Fruit fly (Drosophila melanogaster) whole organism, embryonic: ENCODE measurements around the gene sob.

Experiments
- B-H2 ChIP-seq: fragments of 200-800 bp; sonication (Bioruptor generic); optimal IDR thresholded peaks from 2 replicates; lab custom pipeline; 2018; ENCODE audit warnings: missing biosample characterization, mild to moderate bottlenecking, missing genetic modification characterization
- CG1233 ChIP-seq: fragments of 200-800 bp; sonication (Bioruptor generic); optimal IDR thresholded peaks from 4 replicates; lab custom pipeline; 2018; ENCODE audit warnings: missing biosample characterization, mild to moderate bottlenecking, missing genetic modification characterization
- CG12659 ChIP-seq: fragments of 200-800 bp; sonication (Bioruptor generic); optimal IDR thresholded peaks from 3 replicates; lab custom pipeline; 2017; ENCODE audit warnings: mild to moderate bottlenecking, missing biosample characterization, missing genetic modification reagents, missing genetic modification characterization
- CG12744 ChIP-seq: fragments of 200-800 bp; sonication (Bioruptor generic); optimal IDR thresholded peaks from 2 replicates; lab custom pipeline; 2016; ENCODE audit warnings: missing biosample characterization, missing genetic modification characterization
- CG12942 ChIP-seq: fragments of 200-800 bp; sonication (Bioruptor generic); optimal IDR thresholded peaks from 3 replicates; lab custom pipeline; 2016; ENCODE audit warnings: missing biosample characterization, missing genetic modification characterization
- CG14710 ChIP-seq: fragments of 200-800 bp; sonication (Bioruptor generic); optimal IDR thresholded peaks from 3 replicates; lab custom pipeline; 2019; ENCODE audit warnings: missing biosample characterization, mild to moderate bottlenecking, missing genetic modification characterization, moderate library complexity
- CG14860 ChIP-seq: fragments of 200-800 bp; sonication (Bioruptor generic); IDR thresholded peaks from 3 replicates; pipeline ENCODE4 v1.3.6; 2022; ENCODE audit warnings: missing biosample characterization, missing genetic modification characterization; ENCODE audit not compliant: partially characterized antibody
- CG17186 ChIP-seq: fragments of 200-800 bp; sonication (Bioruptor generic); optimal IDR thresholded peaks from 3 replicates; lab custom pipeline; 2017; ENCODE audit warnings: missing biosample characterization, missing genetic modification reagents, missing genetic modification characterization
- CG17359 ChIP-seq: fragments of 200-800 bp; sonication (Bioruptor generic); optimal IDR thresholded peaks from 3 replicates; lab custom pipeline; 2018; ENCODE audit warnings: missing biosample characterization, mild to moderate bottlenecking, missing genetic modification characterization, moderate library complexity
- CG2116 ChIP-seq: fragments of 200-800 bp; sonication (Bioruptor generic); optimal IDR thresholded peaks from 3 replicates; lab custom pipeline; 2018; ENCODE audit warnings: missing biosample characterization, mild to moderate bottlenecking, missing genetic modification characterization
- CG2202 ChIP-seq: fragments of 200-800 bp; sonication (Bioruptor generic); optimal IDR thresholded peaks from 2 replicates; lab custom pipeline; 2018; ENCODE audit warnings: missing biosample characterization, mild to moderate bottlenecking, missing genetic modification characterization
- CG2712 ChIP-seq: fragments of 200-800 bp; optimal IDR thresholded peaks from 3 replicates; lab custom pipeline; 2019; ENCODE audit warnings: missing biosample characterization, mild to moderate bottlenecking, missing genetic modification characterization, moderate library complexity
- CG34224 ChIP-seq: fragments of 200-800 bp; sonication (Bioruptor generic); IDR thresholded peaks from 3 replicates; pipeline ENCODE4 v1.3.6; 2022; ENCODE audit warnings: missing biosample characterization, missing genetic modification characterization; ENCODE audit not compliant: partially characterized antibody
- CG43689 ChIP-seq: fragments of 200-800 bp; sonication (Bioruptor generic); IDR thresholded peaks from 2 replicates; pipeline ENCODE4 v1.3.6; 2022; ENCODE audit warnings: missing biosample characterization, missing genetic modification characterization
- CG4404 ChIP-seq: fragments of 200-800 bp; sonication (Bioruptor generic); IDR thresholded peaks from 2 replicates; pipeline ENCODE4 v1.3.6; 2022; ENCODE audit warnings: missing biosample characterization, missing genetic modification characterization
- CG5180 ChIP-seq: fragments of 200-800 bp; sonication (Bioruptor generic); optimal IDR thresholded peaks from 3 replicates; lab custom pipeline; 2017; ENCODE audit warnings: missing biosample characterization, missing genetic modification characterization, mild to moderate bottlenecking, moderate library complexity, missing genetic modification reagents
- CG6654 ChIP-seq: fragments of 200-800 bp; sonication (Bioruptor generic); optimal IDR thresholded peaks from 2 replicates; lab custom pipeline; 2017; ENCODE audit warnings: missing biosample characterization, mild to moderate bottlenecking, missing genetic modification characterization
- CG6683 ChIP-seq: fragments of 200-800 bp; sonication (Bioruptor generic); optimal IDR thresholded peaks from 2 replicates; lab custom pipeline; 2017; ENCODE audit warnings: missing biosample characterization, mild to moderate bottlenecking, missing genetic modification characterization, missing genetic modification reagents
- CG6765 ChIP-seq: fragments of 200-800 bp; sonication (Bioruptor generic); optimal IDR thresholded peaks from 3 replicates; lab custom pipeline; 2017; ENCODE audit warnings: missing biosample characterization, mild to moderate bottlenecking, missing genetic modification characterization
- CG7271 ChIP-seq: fragments of 200-800 bp; sonication (Bioruptor generic); optimal IDR thresholded peaks from 2 replicates; lab custom pipeline; 2018; ENCODE audit warnings: missing biosample characterization, mild to moderate bottlenecking, missing genetic modification characterization, moderate library complexity
- CG7987 ChIP-seq: fragments of 200-800 bp; sonication (Bioruptor generic); optimal IDR thresholded peaks from 2 replicates; lab custom pipeline; 2018; ENCODE audit warnings: missing biosample characterization, mild to moderate bottlenecking, missing genetic modification characterization, moderate library complexity
- CG9727 ChIP-seq: fragments of 200-800 bp; sonication (Bioruptor generic); optimal IDR thresholded peaks from 3 replicates; lab custom pipeline; 2017; ENCODE audit warnings: missing biosample characterization, mild to moderate bottlenecking, missing genetic modification characterization
- CTCF ChIP-seq: fragments of 200-800 bp; sonication (Bioruptor generic); optimal IDR thresholded peaks from 2 replicates; lab custom pipeline; 2017; ENCODE audit warnings: missing biosample characterization, mild to moderate bottlenecking, missing genetic modification characterization, moderate library complexity
- Dbx ChIP-seq: fragments of 200-800 bp; sonication (Bioruptor generic); IDR thresholded peaks from 3 replicates; pipeline ENCODE4 v1.3.6; 2022; ENCODE audit warnings: missing biosample characterization, missing genetic modification characterization
- Dref ChIP-seq: fragments of 200-800 bp; sonication (Bioruptor generic); IDR thresholded peaks from 2 replicates; pipeline ENCODE4 v1.3.6; 2022; ENCODE audit warnings: missing biosample characterization, missing genetic modification characterization
- HHEX ChIP-seq: fragments of 200-800 bp; sonication (Bioruptor generic); optimal IDR thresholded peaks from 3 replicates; lab custom pipeline; 2017; ENCODE audit warnings: missing biosample characterization, mild to moderate bottlenecking, missing genetic modification characterization, missing genetic modification reagents
- HLH54F ChIP-seq: fragments of 200-800 bp; sonication (Bioruptor generic); optimal IDR thresholded peaks from 3 replicates; lab custom pipeline; 2016; ENCODE audit warnings: missing biosample characterization, missing genetic modification characterization
- Hand ChIP-seq: fragments of 200-800 bp; sonication (Bioruptor generic); optimal IDR thresholded peaks from 2 replicates; lab custom pipeline; 2017; ENCODE audit warnings: mild to moderate bottlenecking, missing biosample characterization, missing genetic modification reagents, missing genetic modification characterization
- Ssrp ChIP-seq: fragments of 200-800 bp; sonication (Bioruptor generic); optimal IDR thresholded peaks from 2 replicates; lab custom pipeline; 2018; ENCODE audit warnings: missing biosample characterization, mild to moderate bottlenecking, missing genetic modification characterization, moderate library complexity
- btn ChIP-seq: fragments of 200-800 bp; sonication (Bioruptor generic); optimal IDR thresholded peaks from 2 replicates; lab custom pipeline; 2016; ENCODE audit warnings: missing biosample characterization, missing genetic modification characterization
- crp ChIP-seq, 2 experiments: fragments of 200-800 bp; sonication (Bioruptor generic); optimal IDR thresholded peaks; 2 replicates in 1 of 2; 3 replicates in 1 of 2; lab custom pipeline; 2017; ENCODE audit warnings: missing biosample characterization in 2 of 2, missing genetic modification characterization in 2 of 2, mild to moderate bottlenecking in 1 of 2, moderate library complexity in 1 of 2
- dati ChIP-seq: fragments of 200-800 bp; sonication (Bioruptor generic); IDR thresholded peaks from 2 replicates; pipeline ENCODE4 v1.3.6; 2022; ENCODE audit warnings: missing biosample characterization, missing genetic modification characterization
- disco-r ChIP-seq: fragments of 200-800 bp; sonication (Bioruptor generic); optimal IDR thresholded peaks from 2 replicates; lab custom pipeline; 2016; ENCODE audit warnings: missing biosample characterization, missing genetic modification characterization
- dm ChIP-seq: fragments of 200-800 bp; sonication (Bioruptor generic); optimal IDR thresholded peaks from 3 replicates; lab custom pipeline; 2016; ENCODE audit warnings: missing biosample characterization, missing genetic modification characterization
- ewg ChIP-seq: fragments of 200-800 bp; sonication (Bioruptor generic); optimal IDR thresholded peaks from 3 replicates; lab custom pipeline; 2017; ENCODE audit warnings: mild to moderate bottlenecking, missing biosample characterization, missing genetic modification reagents, missing genetic modification characterization
- gce ChIP-seq: fragments of 200-800 bp; sonication (Bioruptor generic); IDR thresholded peaks from 3 replicates; pipeline ENCODE4 v1.3.6; 2022; ENCODE audit warnings: missing biosample characterization, missing genetic modification characterization
- gsb-n ChIP-seq: fragments of 200-800 bp; sonication (Bioruptor generic); optimal IDR thresholded peaks from 3 replicates; lab custom pipeline; 2018; ENCODE audit warnings: missing biosample characterization, mild to moderate bottlenecking, missing genetic modification characterization
- hkb ChIP-seq, 2 experiments: fragments of 200-800 bp in 1 of 2; fragments of >200 bp in 1 of 2; sonication (Bioruptor generic) in 1 of 2; IDR thresholded peaks in 1 of 2; optimal IDR thresholded peaks in 1 of 2; 2 replicates each; pipeline versions ENCODE4 v1.3.6 to Lab custom; 2017 to 2022; ENCODE audit warnings: missing biosample characterization in 1 of 2, missing genetic modification characterization in 1 of 2
- jigr1 ChIP-seq: fragments of 200-800 bp; sonication (Bioruptor generic); IDR thresholded peaks from 3 replicates; pipeline ENCODE4 v1.3.6; 2022; ENCODE audit warnings: missing biosample characterization, missing genetic modification characterization
- lov ChIP-seq, 2 experiments: fragments of 200-800 bp in 1 of 2; fragments of >200 bp in 1 of 2; sonication (Bioruptor generic) in 1 of 2; IDR thresholded peaks in 1 of 2; optimal IDR thresholded peaks in 1 of 2; 2 replicates in 1 of 2; 3 replicates in 1 of 2; pipeline versions ENCODE4 v1.3.6 to Lab custom; 2017 to 2022; ENCODE audit warnings: missing biosample characterization in 1 of 2, missing genetic modification characterization in 1 of 2
- p53 ChIP-seq: fragments of 200-800 bp; sonication (Bioruptor generic); optimal IDR thresholded peaks from 2 replicates; lab custom pipeline; 2016; ENCODE audit warnings: missing biosample characterization, missing genetic modification characterization
- run ChIP-seq: fragments of 200-800 bp; sonication (Bioruptor generic); optimal IDR thresholded peaks from 3 replicates; lab custom pipeline; 2018; ENCODE audit warnings: missing biosample characterization, mild to moderate bottlenecking, missing genetic modification characterization
- scrt ChIP-seq: fragments of 200-800 bp; sonication (Bioruptor generic); optimal IDR thresholded peaks from 2 replicates; lab custom pipeline; 2018; ENCODE audit warnings: missing biosample characterization, mild to moderate bottlenecking, missing genetic modification characterization, moderate library complexity
- sens-2 ChIP-seq: fragments of 200-800 bp; sonication (Bioruptor generic); IDR thresholded peaks from 2 replicates; pipeline ENCODE4 v1.3.6; 2022; ENCODE audit warnings: missing biosample characterization, missing genetic modification characterization
- sim ChIP-seq: fragments of 200-800 bp; sonication (Bioruptor generic); IDR thresholded peaks from 2 replicates; pipeline ENCODE4 v1.3.6; 2022; ENCODE audit warnings: missing biosample characterization, missing genetic modification characterization
- slbo ChIP-seq: fragments of 200-800 bp; sonication (Bioruptor generic); IDR thresholded peaks from 2 replicates; pipeline ENCODE4 v1.3.6; 2022; ENCODE audit warnings: missing biosample characterization, missing genetic modification characterization
- slp2 ChIP-seq: fragments of 200-800 bp; sonication (Bioruptor generic); optimal IDR thresholded peaks from 2 replicates; lab custom pipeline; 2016; ENCODE audit warnings: missing biosample characterization, missing genetic modification characterization
- stwl ChIP-seq: fragments of 200-800 bp; sonication (Bioruptor generic); optimal IDR thresholded peaks from 3 replicates; lab custom pipeline; 2018; ENCODE audit warnings: missing biosample characterization, mild to moderate bottlenecking, missing genetic modification characterization, moderate library complexity
- tna ChIP-seq: fragments of 200-800 bp; sonication (Bioruptor generic); IDR thresholded peaks from 2 replicates; pipeline ENCODE4 v1.3.6; 2022; ENCODE audit warnings: missing biosample characterization, missing genetic modification characterization; ENCODE audit not compliant: partially characterized antibody
- zen ChIP-seq: fragments of 200-800 bp; sonication (Bioruptor generic); optimal IDR thresholded peaks from 3 replicates; lab custom pipeline; 2018; ENCODE audit warnings: missing biosample characterization, mild to moderate bottlenecking, missing genetic modification characterization, moderate library complexity

Gene sob

DNA sequence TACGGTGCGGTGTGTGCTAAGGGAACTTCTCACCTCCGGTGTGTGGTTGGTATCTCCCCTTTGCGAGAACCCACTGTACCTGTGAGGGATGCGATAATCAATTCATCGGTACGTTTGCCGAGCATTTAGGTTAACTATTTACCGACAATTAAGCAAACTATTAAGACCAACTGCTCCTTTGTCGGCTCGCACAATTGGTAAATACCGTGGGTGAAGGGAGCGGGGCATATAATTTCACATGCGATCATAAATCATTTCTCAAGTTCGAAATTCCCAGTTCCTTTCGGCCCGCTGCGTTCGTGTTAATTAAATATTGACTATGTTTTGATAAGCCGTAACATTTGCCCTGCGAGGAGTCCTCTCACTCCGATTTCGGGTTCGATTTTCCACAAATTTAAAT, 31.7 kb downstream of the sob start (continued):
- TF ChIP-seq CG5180 (GFP tag; lab: Kevin White, UChicago) = no peak
- TF ChIP-seq CG12659 (GFP tag; lab: Kevin White, UChicago) = no peak
- no peak for TF ChIP-seq CG2712 (tag; lab: Kevin White, UChicago)
- TF ChIP-seq Hand (GFP tag; lab: Kevin White, UChicago) = no peak
- TF ChIP-seq CG14860 (GFP tag; lab: Robert Waterston, UW) = no peak
- no peak for TF ChIP-seq tna (GFP tag; lab: Robert Waterston, UW)
- TF ChIP-seq CG4404 = no peak
- TF ChIP-seq CG12942 (GFP tag; lab: Kevin White, UChicago) = no peak
- TF ChIP-seq CG2202 (tag; lab: Kevin White, UChicago) = peak; percentile 16
- TF ChIP-seq zen (tag; lab: Kevin White, UChicago) = peak; percentile 41
- TF ChIP-seq disco-r (GFP tag; lab: Kevin White, UChicago) = no peak
- no peak for TF ChIP-seq dati (GFP tag; lab: Robert Waterston, UW)
- TF ChIP-seq p53 = no peak
- TF ChIP-seq run (tag; lab: Kevin White, UChicago) = no peak
- TF ChIP-seq B-H2 (GFP tag; lab: Kevin White, UChicago) = no peak
- no peak for TF ChIP-seq CG17186 (GFP tag; lab: Kevin White, UChicago)
- no peak for TF ChIP-seq dm (GFP tag; lab: Kevin White, UChicago)
- no peak for TF ChIP-seq Ssrp (tag; lab: Kevin White, UChicago)
- TF ChIP-seq CG6765 = no peak
- peak; percentile 57 for TF ChIP-seq CG9727 (GFP tag; lab: Kevin White, UChicago)
- TF ChIP-seq hkb (optimal IDR thresholded peaks at IDR 0.05; lab: Kevin White, UChicago) = no peak
- TF ChIP-seq hkb (GFP tag; IDR thresholded peaks at IDR 0.05; lab: Robert Waterston, UW) = no peak
- TF ChIP-seq CG6683 (GFP tag; lab: Kevin White, UChicago) = no peak
- TF ChIP-seq slbo (GFP tag; lab: Robert Waterston, UW) = no peak
- TF ChIP-seq CG1233 (GFP tag; lab: Kevin White, UChicago) = peak; percentile 2
- TF ChIP-seq btn (GFP tag; lab: Kevin White, UChicago) = no peak
- TF ChIP-seq lov (optimal IDR thresholded peaks at IDR 0.05; lab: Kevin White, UChicago) = no peak
- no peak for TF ChIP-seq lov (GFP tag; IDR thresholded peaks at IDR 0.05; lab: Robert Waterston, UW)
- TF ChIP-seq scrt (GFP tag; lab: Kevin White, UChicago) = no peak
- no peak for TF ChIP-seq HLH54F
- no peak for TF ChIP-seq CG2116
- TF ChIP-seq CG7271 (tag; lab: Kevin White, UChicago) = no peak
- TF ChIP-seq CG12744 (GFP tag; lab: Kevin White, UChicago) = no peak
- TF ChIP-seq CG7987 (GFP tag; lab: Kevin White, UChicago) = no peak
- 0 out of 2 replicates have a peak, but pooled peaks have one; percentile 12 for TF ChIP-seq sens-2 (GFP tag; lab: Robert Waterston, UW)
- no peak for TF ChIP-seq HHEX (GFP tag; lab: Kevin White, UChicago)
- no peak for TF ChIP-seq stwl (tag; lab: Kevin White, UChicago)
- no peak for TF ChIP-seq Dref (GFP tag; lab: Robert Waterston, UW)
- TF ChIP-seq Dbx (GFP tag; lab: Robert Waterston, UW) = no peak
- TF ChIP-seq sim (GFP tag; lab: Robert Waterston, UW) = no peak
- TF ChIP-seq slp2 (GFP tag; lab: Kevin White, UChicago) = no peak
- no peak for TF ChIP-seq crp (GFP tag; optimal IDR thresholded peaks at IDR 0.05; lab: Kevin White, UChicago)
- TF ChIP-seq CG14710 (tag; lab: Kevin White, UChicago) = peak; percentile 20
- TF ChIP-seq ewg (GFP tag; lab: Kevin White, UChicago) = no peak
- TF ChIP-seq CG17359 (tag; lab: Kevin White, UChicago) = no peak
- TF ChIP-seq gce (GFP tag; lab: Robert Waterston, UW) = no peak
- TF ChIP-seq CTCF (GFP tag; lab: Kevin White, UChicago) = no peak
- no peak for TF ChIP-seq CG34224 (GFP tag; lab: Robert Waterston, UW)
- TF ChIP-seq jigr1 = no peak
- TF ChIP-seq CG6654 = no peak
- TF ChIP-seq gsb-n (tag; lab: Kevin White, UChicago) = peak; percentile 28
- TF ChIP-seq CG43689 = no peak
